Worm (Caenorhabditis elegans) whole organism, L1 larva: Measurements from ENCODE around the gene srz-6.

Experiments used
- C04F5.9 ChIP-seq: sonication (generic microtip); optimal IDR thresholded peaks from 2 replicates; lab custom pipeline; 2016; ENCODE audit warnings: missing genetic modification characterization, missing compliant biosample characterization
- C16A3.4 ChIP-seq: fragments of 150-350 bp; optimal IDR thresholded peaks from 2 replicates; lab custom pipeline; 2014; ENCODE audit warnings: missing biosample characterization, missing genetic modification characterization
- C34B4.2 ChIP-seq: sonication (generic microtip); optimal IDR thresholded peaks from 2 replicates; lab custom pipeline; 2017; ENCODE audit warnings: mild to moderate bottlenecking, missing genetic modification characterization, missing compliant biosample characterization
- alr-1 ChIP-seq: fragments of 200-800 bp; sonication (Bioruptor generic); optimal IDR thresholded peaks from 2 replicates; lab custom pipeline; 2018; ENCODE audit warnings: borderline replicate concordance, mild to moderate bottlenecking, missing genetic modification characterization, missing compliant biosample characterization
- ama-1 ChIP-seq: fragments of 150-350 bp; optimal IDR thresholded peaks from 2 replicates; lab custom pipeline; 2014
- blmp-1 ChIP-seq: fragments of 150-350 bp; optimal IDR thresholded peaks from 2 replicates; lab custom pipeline; 2014; ENCODE audit warnings: missing biosample characterization, missing genetic modification characterization
- ceh-8 ChIP-seq: fragments of 200-800 bp; sonication (Bioruptor generic); optimal IDR thresholded peaks from 2 replicates; lab custom pipeline; 2018; ENCODE audit warnings: mild to moderate bottlenecking, missing genetic modification characterization, moderate library complexity, missing compliant biosample characterization
- ceh-82 ChIP-seq, 3 experiments: fragments of 150-350 bp in 1 of 3; sonication (generic microtip) in 2 of 3; optimal IDR thresholded peaks; 2 replicates each; lab custom pipeline; 2014 to 2017; ENCODE audit warnings: missing biosample characterization in 3 of 3, missing genetic modification characterization in 3 of 3
- ces-1 ChIP-seq: fragments of 150-350 bp; optimal IDR thresholded peaks from 2 replicates; lab custom pipeline; 2014; ENCODE audit warnings: missing biosample characterization, missing genetic modification reagents, missing genetic modification characterization
- dpl-1 ChIP-seq, 3 experiments: fragments of 150-350 bp in 2 of 3; sonication (generic microtip) in 1 of 3; optimal IDR thresholded peaks; 2 replicates each; lab custom pipeline; 2014 to 2017; ENCODE audit warnings: missing biosample characterization in 3 of 3, missing genetic modification characterization in 3 of 3, missing genetic modification reagents in 3 of 3
- dsc-1 ChIP-seq: sonication (generic microtip); optimal IDR thresholded peaks from 2 replicates; lab custom pipeline; 2016; ENCODE audit warnings: mild to moderate bottlenecking, missing genetic modification characterization, missing compliant biosample characterization
- efl-1 ChIP-seq, 4 experiments: fragments of 150-350 bp; optimal IDR thresholded peaks in 3 of 4; peaks in 1 of 4; 1 replicate in 1 of 4; 2 replicates in 3 of 4; lab custom pipeline; 2014; ENCODE audit warnings: missing biosample characterization in 2 of 4, missing genetic modification characterization in 2 of 4, missing genetic modification reagents in 2 of 4
- efl-3 ChIP-seq: fragments of 200-800 bp; sonication (Bioruptor generic); optimal IDR thresholded peaks from 2 replicates; lab custom pipeline; 2018; ENCODE audit warnings: mild to moderate bottlenecking, missing genetic modification characterization, missing compliant biosample characterization
- egl-13 ChIP-seq: sonication (generic microtip); optimal IDR thresholded peaks from 2 replicates; lab custom pipeline; 2016; ENCODE audit warnings: missing genotype, missing genetic modification reagents, missing genetic modification characterization, missing compliant biosample characterization
- elt-2 ChIP-seq: sonication (generic microtip); optimal IDR thresholded peaks from 2 replicates; lab custom pipeline; 2016; ENCODE audit warnings: missing genetic modification characterization, mild to moderate bottlenecking, inconsistent platforms, missing compliant biosample characterization, missing genetic modification reagents
- ets-5 ChIP-seq: fragments of 200-800 bp; sonication (Bioruptor generic); IDR thresholded peaks from 2 replicates; pipeline ENCODE4 v1.3.6; 2022; ENCODE audit warnings: missing genetic modification characterization, missing compliant biosample characterization
- fkh-10 ChIP-seq: sonication (generic microtip); optimal IDR thresholded peaks from 2 replicates; lab custom pipeline; 2017; ENCODE audit warnings: missing biosample characterization, missing genetic modification reagents, missing genetic modification characterization
- fkh-8 ChIP-seq: sonication (generic microtip); optimal IDR thresholded peaks from 2 replicates; lab custom pipeline; 2016; ENCODE audit warnings: mild to moderate bottlenecking, missing genetic modification characterization, missing compliant biosample characterization
- hlh-4 ChIP-seq: sonication (generic microtip); optimal IDR thresholded peaks from 2 replicates; lab custom pipeline; 2016; ENCODE audit warnings: mild to moderate bottlenecking, missing genetic modification characterization, missing compliant biosample characterization
- irx-1 ChIP-seq: sonication (generic microtip); optimal IDR thresholded peaks from 2 replicates; lab custom pipeline; 2016; ENCODE audit warnings: missing genetic modification characterization, missing compliant biosample characterization
- lin-14 ChIP-seq: fragments of 200-800 bp; sonication (Bioruptor generic); optimal IDR thresholded peaks from 2 replicates; lab custom pipeline; 2018; ENCODE audit warnings: mild to moderate bottlenecking, missing genetic modification characterization, moderate library complexity, missing compliant biosample characterization
- mab-9 ChIP-seq: fragments of 200-800 bp; sonication (Bioruptor generic); IDR thresholded peaks from 2 replicates; pipeline ENCODE4 v1.3.6; 2022; ENCODE audit warnings: missing genetic modification reagents, missing genetic modification characterization, missing compliant biosample characterization
- mdl-1 ChIP-seq, 2 experiments: fragments of 150-350 bp; optimal IDR thresholded peaks; 2 replicates each; lab custom pipeline; 2014 to 2017; ENCODE audit warnings: missing biosample characterization in 2 of 2, missing genetic modification characterization in 2 of 2, inconsistent platforms in 1 of 2
- mef-2 ChIP-seq: fragments of 150-350 bp; optimal IDR thresholded peaks from 2 replicates; lab custom pipeline; 2014; ENCODE audit warnings: missing biosample characterization, missing genetic modification characterization
- nhr-11 ChIP-seq: fragments of 150-350 bp; optimal IDR thresholded peaks from 2 replicates; lab custom pipeline; 2014; ENCODE audit warnings: missing biosample characterization, missing genetic modification characterization
- nhr-28 ChIP-seq: fragments of 150-350 bp; optimal IDR thresholded peaks from 2 replicates; lab custom pipeline; 2014; ENCODE audit warnings: missing biosample characterization, missing genetic modification characterization
- nhr-84 ChIP-seq: sonication (generic microtip); optimal IDR thresholded peaks from 2 replicates; lab custom pipeline; 2017; ENCODE audit warnings: missing biosample characterization, missing genetic modification characterization
- nhr-85 ChIP-seq: sonication (generic microtip); peaks from one replicate; lab custom pipeline; 2016; ENCODE audit warnings: missing genetic modification characterization, inconsistent platforms, missing compliant biosample characterization
- pax-3 ChIP-seq: fragments of 200-800 bp; sonication (Bioruptor generic); optimal IDR thresholded peaks from 2 replicates; lab custom pipeline; 2018; ENCODE audit warnings: mild to moderate bottlenecking, missing genetic modification characterization, moderate library complexity, missing compliant biosample characterization
- pqm-1 ChIP-seq: sonication (generic microtip); optimal IDR thresholded peaks from 3 replicates; lab custom pipeline; 2017; ENCODE audit warnings: missing biosample characterization, missing genetic modification characterization
- skn-1 ChIP-seq: fragments of 150-350 bp; optimal IDR thresholded peaks from 2 replicates; lab custom pipeline; 2014; ENCODE audit warnings: missing biosample characterization, missing genetic modification characterization
- snpc-4 ChIP-seq: fragments of 150-350 bp; optimal IDR thresholded peaks from 2 replicates; lab custom pipeline; 2014; ENCODE audit warnings: missing biosample characterization, missing genetic modification characterization
- snu-23 ChIP-seq: sonication (generic microtip); optimal IDR thresholded peaks from 2 replicates; lab custom pipeline; 2016; ENCODE audit warnings: missing genetic modification characterization, missing compliant biosample characterization
- sox-4 ChIP-seq: sonication (generic microtip); optimal IDR thresholded peaks from 2 replicates; lab custom pipeline; 2016; ENCODE audit warnings: missing genetic modification characterization, missing compliant biosample characterization
- sptf-1 ChIP-seq: fragments of 150-350 bp; optimal IDR thresholded peaks from 2 replicates; lab custom pipeline; 2014; ENCODE audit warnings: missing biosample characterization, missing genetic modification characterization
- sup-37 ChIP-seq: fragments of 200-800 bp; sonication (Bioruptor generic); optimal IDR thresholded peaks from 2 replicates; lab custom pipeline; 2018; ENCODE audit warnings: mild to moderate bottlenecking, missing genetic modification characterization, missing compliant biosample characterization
- swsn-7 ChIP-seq: sonication (generic microtip); optimal IDR thresholded peaks from 2 replicates; lab custom pipeline; 2016; ENCODE audit warnings: missing genetic modification characterization, missing compliant biosample characterization
- unc-130 ChIP-seq: fragments of 150-350 bp; optimal IDR thresholded peaks from 2 replicates; lab custom pipeline; 2017; ENCODE audit warnings: missing biosample characterization, missing genetic modification characterization, inconsistent platforms
- unc-30 ChIP-seq: sonication (generic microtip); optimal IDR thresholded peaks from 2 replicates; lab custom pipeline; 2017; ENCODE audit warnings: missing biosample characterization, missing genetic modification characterization
- unc-86 ChIP-seq: sonication (generic microtip); optimal IDR thresholded peaks from 2 replicates; lab custom pipeline; 2016; ENCODE audit warnings: missing genetic modification characterization, missing compliant biosample characterization
- xbp-1 ChIP-seq: sonication (generic microtip); optimal IDR thresholded peaks from 2 replicates; lab custom pipeline; 2016; ENCODE audit warnings: missing genetic modification characterization, missing compliant biosample characterization
- ztf-11 ChIP-seq, 2 experiments: sonication (generic microtip); optimal IDR thresholded peaks; 2 replicates each; lab custom pipeline; 2016 to 2017; ENCODE audit warnings: missing genetic modification characterization in 2 of 2, missing biosample characterization in 1 of 2, missing compliant biosample characterization in 1 of 2

srz-6 gene

DNA sequence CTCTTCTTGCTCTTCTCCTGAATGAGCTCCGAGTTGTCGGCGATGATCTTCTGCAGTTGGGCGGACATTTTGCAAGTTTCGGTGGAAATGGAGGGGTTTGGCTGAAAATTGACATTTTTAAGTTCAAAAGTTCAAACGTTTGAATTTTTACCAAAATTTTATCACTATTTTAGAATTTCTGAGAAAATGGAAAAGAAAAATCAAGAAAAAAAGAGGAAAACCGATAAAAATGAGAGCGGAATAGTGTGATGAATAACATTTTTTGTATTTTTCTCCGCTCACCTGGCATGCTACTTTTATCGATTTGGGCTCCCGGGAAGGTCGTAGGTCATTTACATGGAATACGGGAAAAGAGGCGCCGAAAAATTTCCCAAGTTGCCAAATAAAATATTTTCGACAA is 7.0 kb upstream of the srz-6 start, which contains the start of gene F15A4.10:
Gene F15A4.10, minus strand, starts transcription at position 101 of the 400 bp plus-strand sequence.
- TF ChIP-seq sptf-1 (tag; lab: Kevin White, UChicago) (no peak), nhr-85 (tag; lab: Kevin White, UChicago) (peak; percentile 29)

DNA sequence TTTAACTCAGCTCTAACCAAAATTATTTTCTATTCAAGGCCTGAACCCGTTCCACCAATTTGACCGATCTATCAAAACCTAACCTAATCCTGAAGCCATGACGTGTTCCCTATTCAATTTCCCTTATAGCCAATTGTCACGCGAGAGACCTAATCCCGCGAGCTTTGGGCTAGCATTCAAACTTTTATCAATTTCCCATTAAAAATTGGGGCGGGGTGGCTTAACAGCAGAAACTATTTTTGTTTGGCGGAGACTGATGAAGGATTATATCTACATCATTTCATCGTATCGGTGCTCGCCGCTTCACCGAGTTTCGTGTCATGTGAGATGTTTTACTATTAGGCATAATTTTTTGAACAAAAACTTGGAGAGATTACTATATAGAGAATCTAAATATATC is 3.2 kb upstream of the srz-6 start:
- TF ChIP-seq elt-2 (tag; lab: Kevin White, UChicago) = no peak
- peak; percentile 77 for TF ChIP-seq fkh-8 (tag; lab: Kevin White, UChicago)
- no peak for TF ChIP-seq nhr-28 (tag; lab: Kevin White, UChicago)
- TF ChIP-seq pax-3 (tag; lab: Kevin White, UChicago) = peak; percentile 60
- TF ChIP-seq ets-5 (GFP tag; lab: Robert Waterston, UW) = no peak
- TF ChIP-seq pqm-1 (tag; lab: Kevin White, UChicago) = no peak
- peak; percentile 52 for TF ChIP-seq sox-4
- TF ChIP-seq dsc-1 (tag; lab: Kevin White, UChicago) = peak; percentile 90

DNA sequence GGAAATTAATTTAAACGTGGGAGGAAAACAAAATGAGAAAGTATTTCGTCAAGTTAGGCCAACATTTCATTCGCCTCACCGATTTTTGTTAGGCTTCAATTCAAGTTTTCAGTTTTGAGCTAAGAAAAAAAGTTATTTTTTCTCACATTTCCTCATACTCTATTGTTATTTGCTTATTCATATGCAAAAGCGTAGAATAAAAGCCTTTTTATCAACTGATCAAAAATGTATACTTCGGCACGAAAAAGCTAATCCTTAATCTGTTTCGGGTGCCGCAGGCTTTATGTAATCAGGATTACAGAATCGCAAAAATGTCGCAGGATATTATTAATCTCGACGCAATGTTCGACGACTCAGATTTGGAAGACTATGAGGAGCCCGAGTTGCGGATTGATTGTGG is 2.1 kb upstream of the srz-6 start, which contains the start of gene T21B4.15:
Gene T21B4.15, plus strand, starts transcription at position 301 of the 400 bp plus-strand sequence.
- no peak for TF ChIP-seq irx-1 (tag; lab: Kevin White, UChicago)
- TF ChIP-seq dsc-1 (tag; lab: Kevin White, UChicago) = peak; percentile 53
- TF ChIP-seq lin-14 = peak; percentile 25

DNA sequence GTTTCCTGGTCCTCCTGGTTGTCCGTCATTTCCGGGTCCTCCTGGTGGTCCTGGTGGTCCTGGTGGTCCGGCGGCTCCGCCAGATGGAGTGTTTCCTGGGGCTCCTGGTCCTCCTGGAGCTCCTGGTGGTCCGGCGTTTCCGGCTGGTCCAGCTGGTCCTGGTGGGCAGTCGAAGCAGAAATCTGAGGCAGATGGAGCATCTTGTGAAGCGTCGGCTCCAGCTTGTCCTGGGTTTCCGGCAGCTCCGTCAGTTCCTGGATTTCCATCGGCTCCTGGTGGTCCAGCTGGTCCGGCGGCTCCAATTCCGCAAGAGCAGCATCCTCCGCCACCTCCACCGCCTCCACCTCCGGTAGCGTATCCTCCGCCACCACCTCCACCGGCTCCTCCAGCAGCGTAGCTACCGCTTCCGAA is 2.0 kb downstream of the srz-6 start:
- TF ChIP-seq ceh-8 (GFP tag; lab: Kevin White, UChicago) = peak; percentile 50
- TF ChIP-seq alr-1 = no peak
- TF ChIP-seq unc-86 (tag; lab: Kevin White, UChicago) = no peak
- TF ChIP-seq, all 84 proteins: peak for 1

DNA sequence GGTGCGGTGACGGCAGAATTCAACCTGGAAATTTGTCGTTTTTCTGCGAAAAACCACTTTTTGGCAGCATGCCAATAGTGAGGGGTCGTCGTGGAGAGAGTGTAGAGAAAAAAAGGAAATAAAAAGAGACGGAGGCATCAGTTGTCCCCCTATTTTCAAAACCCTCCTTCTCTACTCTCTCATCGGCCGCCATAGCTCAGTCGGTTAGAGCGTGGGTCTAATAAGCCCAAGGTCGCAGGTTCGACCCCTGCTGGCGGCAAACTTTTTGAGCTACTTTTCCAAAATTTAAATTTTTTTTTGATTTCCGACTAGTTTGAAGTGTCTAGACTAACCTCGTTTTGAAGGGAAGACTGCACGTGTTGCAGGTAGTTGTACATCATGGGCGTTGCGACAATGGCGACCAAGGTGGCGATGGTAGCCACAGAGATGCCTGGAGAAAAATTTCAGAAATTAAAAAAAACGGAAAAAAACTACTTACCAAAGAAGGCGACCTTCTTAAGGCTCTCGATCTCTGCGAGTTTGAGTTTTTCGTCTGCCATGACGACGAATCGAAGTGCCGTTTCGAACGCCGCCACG is 2.6 kb downstream of the srz-6 start, which contains the start of gene col-85:
Gene col-85, minus strand, starts transcription at position 540 of the 576 bp plus-strand sequence.
- TF ChIP-seq elt-2 (tag; lab: Kevin White, UChicago) (peak; percentile 23), C04F5.9 (tag; lab: Kevin White, UChicago) (no peak), swsn-7 (peak; percentile 73), ama-1 (lab: Kevin White, UChicago) (no peak), sup-37 (GFP tag; lab: Kevin White, UChicago) (no peak), snu-23 (GFP tag; lab: Kevin White, UChicago) (peak; percentile 84), mdl-1 (tag; optimal IDR thresholded peaks at IDR 0.05; lab: Kevin White, UChicago) (peak in 1 of 2 experiments; percentile 47), egl-13 (tag; lab: Kevin White, UChicago) (no peak), blmp-1 (tag; lab: Kevin White, UChicago) (no peak), fkh-10 (peak; percentile 51), ces-1 (GFP tag; lab: Kevin White, UChicago) (no peak), unc-86 (tag; lab: Kevin White, UChicago) (peak; percentile 49), unc-130 (tag; lab: Kevin White, UChicago) (peak; percentile 12), mab-9 (GFP tag; lab: Robert Waterston, UW) (0 out of 2 replicates have a peak, but pooled peaks have one; percentile 41), C34B4.2 (no peak), nhr-84 (tag; lab: Kevin White, UChicago) (no peak), nhr-11 (tag; lab: Kevin White, UChicago) (no peak), ztf-11 (tag; optimal IDR thresholded peaks at IDR 0.05; lab: Kevin White, UChicago) (peak in 1 of 2 experiments; percentile 16), hlh-4 (tag; lab: Kevin White, UChicago) (no peak), efl-1 (optimal IDR thresholded peaks at IDR 0.05; lab: Kevin White, UChicago) (peak; percentile 65 to 71), efl-1 (GFP tag; optimal IDR thresholded peaks at IDR 0.05 in 1 of 2; lab: Kevin White, UChicago) (peak; percentile 66 to 97), nhr-28 (tag; lab: Kevin White, UChicago) (no peak), xbp-1 (peak; percentile 60), efl-3 (no peak), pqm-1 (tag; lab: Kevin White, UChicago) (peak; percentile 11), sptf-1 (tag; lab: Kevin White, UChicago) (no peak), skn-1 (tag; lab: Kevin White, UChicago) (peak; percentile 53), unc-30 (no peak), dpl-1 (GFP tag; optimal IDR thresholded peaks at IDR 0.05; lab: Kevin White, UChicago) (peak; percentile 44 to 66 (median 54)), C16A3.4 (tag; lab: Kevin White, UChicago) (peak; percentile 65), snpc-4 (tag; lab: Kevin White, UChicago) (peak; percentile 90), ets-5 (GFP tag; lab: Robert Waterston, UW) (no peak), mef-2 (tag; lab: Kevin White, UChicago) (peak; percentile 19), ceh-82 (tag; optimal IDR thresholded peaks at IDR 0.05; lab: Kevin White, UChicago) (peak; percentile 27 to 79 (median 55)), alr-1 (no peak)
